Worm (Caenorhabditis elegans): ENCODE data around the gene clec-204.

DNA sequence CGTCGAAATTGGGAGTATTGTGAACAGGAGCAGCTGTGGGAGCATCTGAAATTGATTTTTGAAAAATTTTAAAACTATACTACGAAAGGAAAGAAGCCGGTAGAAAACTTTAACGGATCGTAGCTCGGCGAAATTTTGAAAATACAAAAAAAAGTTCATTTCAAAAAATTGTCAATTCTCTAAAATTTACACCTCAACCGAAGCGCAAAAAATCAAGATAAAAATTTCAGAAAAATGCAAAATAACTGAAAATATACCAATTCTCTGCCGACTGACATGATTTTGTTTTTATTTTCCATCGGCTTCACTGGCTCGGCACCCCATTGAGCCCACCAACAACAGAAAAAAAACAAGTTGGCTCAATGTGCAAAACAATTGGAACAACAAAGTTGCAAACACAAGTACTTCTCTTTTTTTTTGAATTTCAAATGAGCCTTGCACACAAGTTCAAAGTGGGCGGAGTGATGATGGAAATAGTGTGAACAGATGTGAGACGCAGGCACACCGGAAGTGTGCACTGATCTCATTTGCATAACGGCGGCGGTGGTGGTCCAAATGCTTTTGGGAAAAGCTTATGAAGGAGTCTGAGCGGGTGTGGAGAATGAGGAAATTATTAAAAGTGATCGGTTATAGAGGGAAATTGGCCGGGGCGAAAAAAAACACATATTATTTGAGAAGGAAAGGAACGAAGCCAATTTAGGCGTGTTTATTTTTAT lies 18.1 kb downstream of the clec-204 start, which contains the start of gene F36H9.7:
- no peak for TF ChIP-seq fax-1 (tag; optimal IDR thresholded peaks at IDR 0.05)
- TF ChIP-seq nhr-11 (tag; optimal IDR thresholded peaks at IDR 0.05), result no peak
- no peak for TF ChIP-seq sox-4 (tag; optimal IDR thresholded peaks at IDR 0.05)
- no peak for TF ChIP-seq fkh-10 (GFP tag; optimal IDR thresholded peaks at IDR 0.05)
- no peak for TF ChIP-seq odd-2 (tag; optimal IDR thresholded peaks at IDR 0.05)
- TF ChIP-seq ceh-14 (tag; optimal IDR thresholded peaks at IDR 0.05), result no peak

All from whole organism, late embryonic.